Fruit fly (Drosophila melanogaster): Measurements from ENCODE around the gene CG11313.

CG11313 gene

DNA sequence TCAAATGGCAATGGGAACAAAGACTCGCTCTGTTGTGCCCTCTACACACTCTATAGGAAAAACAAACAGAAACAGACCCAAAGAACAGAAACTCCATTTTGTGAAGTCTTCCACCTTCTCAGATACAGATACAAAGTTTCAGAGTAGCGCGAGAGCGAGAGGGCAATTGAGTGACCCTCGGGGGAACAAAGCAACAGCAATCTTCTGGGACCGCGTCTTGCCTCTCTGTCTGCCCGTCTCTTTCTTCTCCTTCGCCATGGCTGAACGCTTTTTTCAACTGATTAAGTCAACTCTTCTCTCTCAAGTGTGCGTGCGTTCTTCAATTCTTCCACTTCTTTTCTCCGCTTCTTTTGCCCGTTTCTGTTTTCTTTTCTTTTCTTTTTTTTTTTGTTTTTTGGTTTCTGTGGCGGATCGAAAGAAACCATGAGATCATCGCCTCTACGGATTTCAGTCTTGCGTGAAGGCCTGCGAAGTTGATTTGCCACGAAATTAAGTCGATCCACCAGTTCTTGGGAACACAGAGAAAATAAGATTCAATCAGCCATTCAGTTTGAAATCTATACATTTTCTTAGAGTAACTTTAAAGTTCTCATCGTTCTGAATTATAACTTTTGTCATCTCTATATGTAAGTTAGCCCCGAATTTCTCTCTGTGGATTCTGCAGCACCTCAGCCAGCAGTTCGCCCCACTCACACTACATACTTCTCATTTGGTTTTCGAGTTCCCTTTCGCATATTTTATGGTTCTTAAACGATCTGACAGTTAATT is 42.0 kb upstream of the CG11313 start (continued):
- TF ChIP-seq Nf-YB (GFP tag; optimal IDR thresholded peaks at IDR 0.05), result peak; percentile 76
- no peak for TF ChIP-seq nau (GFP tag; optimal IDR thresholded peaks at IDR 0.05)
- TF ChIP-seq CG12769 (tag; optimal IDR thresholded peaks at IDR 0.05), result no peak
- no peak for TF ChIP-seq btn (GFP tag; optimal IDR thresholded peaks at IDR 0.05)
- TF ChIP-seq CG5245 (GFP tag; optimal IDR thresholded peaks at IDR 0.05), result no peak
- TF ChIP-seq Oli (tag; optimal IDR thresholded peaks at IDR 0.05), result no peak
- no peak for TF ChIP-seq tap (tag; optimal IDR thresholded peaks at IDR 0.05)
- no peak for TF ChIP-seq Dll (GFP tag; IDR thresholded peaks at IDR 0.05; ENCODE audit: partially characterized antibody)
- peak; percentile 8 to 9 for TF ChIP-seq Trl (optimal IDR thresholded peaks at IDR 0.05)
- TF ChIP-seq Trl (GFP tag; optimal IDR thresholded peaks at IDR 0.05), result no peak
- peak; percentile 60 for TF ChIP-seq CG10321 (GFP tag; IDR thresholded peaks at IDR 0.05)
- no peak for TF ChIP-seq CG4707 (GFP tag; optimal IDR thresholded peaks at IDR 0.05)
- TF ChIP-seq sd (tag; optimal IDR thresholded peaks at IDR 0.05), result no peak
- TF ChIP-seq CTCF (GFP tag; optimal IDR thresholded peaks at IDR 0.05), result no peak
- TF ChIP-seq row (GFP tag; IDR thresholded peaks at IDR 0.05), result 0 out of 3 replicates have a peak, but pooled peaks have one; percentile 24
- TF ChIP-seq CG15011 (GFP tag; optimal IDR thresholded peaks at IDR 0.05), result no peak
- peak; percentile 0 for TF ChIP-seq fd96Cb (tag; optimal IDR thresholded peaks at IDR 0.05)
- TF ChIP-seq CG15514 (GFP tag; optimal IDR thresholded peaks at IDR 0.05), result no peak
- no peak for TF ChIP-seq vfl (GFP tag; optimal IDR thresholded peaks at IDR 0.05)
- peak; percentile 88 for TF ChIP-seq pros (GFP tag; optimal IDR thresholded peaks at IDR 0.05)

DNA sequence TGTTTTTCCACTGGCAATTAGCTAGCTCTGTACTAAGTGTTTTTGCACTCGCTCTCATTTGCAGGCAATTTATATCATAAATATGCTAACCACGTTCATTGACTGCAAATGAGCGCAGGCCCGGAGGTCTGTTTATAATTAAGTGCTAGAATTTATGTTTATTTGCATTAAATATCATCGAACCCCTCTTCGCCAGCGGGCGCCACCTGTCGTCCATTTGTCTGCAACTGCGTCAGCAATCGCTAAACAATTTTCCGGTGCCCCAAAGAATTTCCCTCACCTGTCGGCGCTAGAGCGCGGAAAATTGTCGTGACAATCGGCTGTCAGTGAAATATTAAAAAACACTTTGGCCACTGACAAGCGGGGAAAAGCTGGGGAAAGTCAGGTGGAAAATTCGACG is 39.7 kb upstream of the CG11313 start:
- TF ChIP-seq CG2129 (GFP tag; IDR thresholded peaks at IDR 0.05; ENCODE audit: partially characterized antibody) (no peak), CTCF (GFP tag; optimal IDR thresholded peaks at IDR 0.05) (peak; percentile 81)

DNA sequence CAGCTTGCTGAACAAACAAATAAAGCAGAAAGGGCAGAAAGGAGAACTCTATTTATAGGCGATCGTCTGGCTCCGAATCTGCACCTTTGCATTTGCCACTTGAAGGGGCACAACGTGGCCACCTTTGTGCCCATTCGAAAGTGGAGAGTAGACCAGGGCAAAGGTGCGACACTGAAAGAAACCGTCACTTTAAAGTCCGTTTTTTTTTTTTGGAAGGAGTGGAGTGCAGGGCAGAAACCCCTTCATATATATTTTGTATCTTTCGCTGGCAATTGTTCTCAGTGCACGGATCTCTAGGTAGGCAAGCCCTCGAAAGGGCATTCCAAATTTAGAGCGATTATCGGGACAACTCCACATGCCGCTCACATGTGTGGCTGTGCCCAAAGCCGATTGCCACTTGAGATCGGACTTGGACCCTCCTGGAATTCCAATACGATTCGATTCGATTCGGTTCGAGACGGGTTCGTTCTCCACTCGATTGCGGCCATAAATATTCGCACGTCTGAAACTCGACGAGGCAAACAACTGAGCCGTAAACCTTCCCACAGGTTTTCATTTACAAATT is 39.2 kb upstream of the CG11313 start:
- TF ChIP-seq Xrp1 (GFP tag; IDR thresholded peaks at IDR 0.05) (peak; percentile 61), BtbVII (GFP tag; optimal IDR thresholded peaks at IDR 0.05) (no peak), zfh1 (GFP tag; IDR thresholded peaks at IDR 0.05) (peak; percentile 35; the same call in 1 of the 3 replicates), chn (GFP tag; optimal IDR thresholded peaks at IDR 0.05) (peak; percentile 31), CG33213 (GFP tag; optimal IDR thresholded peaks at IDR 0.05) (no peak), CG17829 (tag; optimal IDR thresholded peaks at IDR 0.05) (peak; percentile 2), inv (GFP tag; IDR thresholded peaks at IDR 0.05; ENCODE audit: partially characterized antibody) (no peak), row (GFP tag; IDR thresholded peaks at IDR 0.05) (peak; percentile 50; the same call in 1 of the 3 replicates), NC2α (GFP tag; optimal IDR thresholded peaks at IDR 0.05) (no peak), vfl (GFP tag; optimal IDR thresholded peaks at IDR 0.05) (no peak), vnd (GFP tag; IDR thresholded peaks at IDR 0.05; ENCODE audit: partially characterized antibody) (no peak), schlank (tag; optimal IDR thresholded peaks at IDR 0.05) (no peak), CG8089 (GFP tag; optimal IDR thresholded peaks at IDR 0.05) (no peak), insv (GFP tag; optimal IDR thresholded peaks at IDR 0.05) (peak in 1 of 2 experiments; percentile 52), CG8944 (GFP tag; optimal IDR thresholded peaks at IDR 0.05) (no peak), ash1 (GFP tag; optimal IDR thresholded peaks at IDR 0.05) (no peak), Dll (GFP tag; IDR thresholded peaks at IDR 0.05; ENCODE audit: partially characterized antibody) (no peak), zf30C (GFP tag; optimal IDR thresholded peaks at IDR 0.05) (peak; percentile 93), Side (GFP tag; optimal IDR thresholded peaks at IDR 0.05) (no peak), CG13287 (GFP tag; IDR thresholded peaks at IDR 0.05; ENCODE audit: partially characterized antibody) (no peak), bsh (GFP tag; optimal IDR thresholded peaks at IDR 0.05) (peak in 1 of 2 experiments; percentile 26), CG2129 (GFP tag; IDR thresholded peaks at IDR 0.05; ENCODE audit: partially characterized antibody) (no peak), Six4 (GFP tag; optimal IDR thresholded peaks at IDR 0.05) (peak; percentile 5), CG30431 (GFP tag; optimal IDR thresholded peaks at IDR 0.05) (peak; percentile 1), Bgb (GFP tag; IDR thresholded peaks at IDR 0.05; ENCODE audit: partially characterized antibody) (no peak), CG15696 (tag; optimal IDR thresholded peaks at IDR 0.05) (peak; percentile 68), chif (GFP tag; optimal IDR thresholded peaks at IDR 0.05) (peak in 1 of 2 experiments; percentile 7), ara (GFP tag; IDR thresholded peaks at IDR 0.05) (peak; percentile 42; the same call in 1 of the 2 replicates)

Measured in whole organism, embryonic.